Fruit fly (Drosophila melanogaster): Measurements from ENCODE around the gene mus312.

The mus312 gene

dm6 chr3L:7347984-7348631, 19.2 kb downstream of the mus312 start, which contains the start of the genes Srp19 and qm (continued):
- TF ChIP-seq CG14860 (GFP tag; IDR thresholded peaks at IDR 0.05; ENCODE audit: partially characterized antibody) = peak; percentile 77; the same call in 2 of the 3 replicates
- TF ChIP-seq CG3281 (GFP tag; optimal IDR thresholded peaks at IDR 0.05) = peak; percentile 34
- TF ChIP-seq CG12299 (tag; optimal IDR thresholded peaks at IDR 0.05) = peak; percentile 38
- peak; percentile 6 for TF ChIP-seq CG4820 (GFP tag; optimal IDR thresholded peaks at IDR 0.05)
- TF ChIP-seq wek (GFP tag; optimal IDR thresholded peaks at IDR 0.05) = peak; percentile 43
- peak; percentile 64 for TF ChIP-seq dysf (GFP tag; IDR thresholded peaks at IDR 0.05)
- TF ChIP-seq Gsc (GFP tag; IDR thresholded peaks at IDR 0.05) = no peak
- TF ChIP-seq onecut (GFP tag; IDR thresholded peaks at IDR 0.05) = peak; percentile 44; the same call in 1 of the 2 replicates
- TF ChIP-seq pan (optimal IDR thresholded peaks at IDR 0.05) = no peak
- TF ChIP-seq pan (GFP tag; optimal IDR thresholded peaks at IDR 0.05 in 1 of 2, IDR thresholded peaks at IDR 0.05 in 1 of 2) = peak in 1 of 2 experiments; percentile 63
- peak; percentile 64 for TF ChIP-seq Xbp1 (GFP tag; optimal IDR thresholded peaks at IDR 0.05)
- no peak for TF ChIP-seq Hey (tag; optimal IDR thresholded peaks at IDR 0.05)
- peak; percentile 71 for TF ChIP-seq CG2116 (GFP tag; optimal IDR thresholded peaks at IDR 0.05)
- TF ChIP-seq Hr51 (GFP tag; optimal IDR thresholded peaks at IDR 0.05) = peak; percentile 8 to 27
- peak; percentile 53 for TF ChIP-seq Dek (tag; optimal IDR thresholded peaks at IDR 0.05)
- peak; percentile 54 for TF ChIP-seq kay (GFP tag; optimal IDR thresholded peaks at IDR 0.05)
- TF ChIP-seq Doc3 (GFP tag; IDR thresholded peaks at IDR 0.05; ENCODE audit: partially characterized antibody) = peak; percentile 78
- TF ChIP-seq Ptx1 (GFP tag; IDR thresholded peaks at IDR 0.05) = peak; percentile 54; the same call in 1 of the 2 replicates
- peak; percentile 71 for TF ChIP-seq hb (GFP tag; IDR thresholded peaks at IDR 0.05; ENCODE audit: partially characterized antibody)
- TF ChIP-seq vfl (GFP tag; optimal IDR thresholded peaks at IDR 0.05) = peak; percentile 54
- TF ChIP-seq CG12744 (GFP tag; optimal IDR thresholded peaks at IDR 0.05) = peak; percentile 13
- TF ChIP-seq CG10959 (GFP tag; IDR thresholded peaks at IDR 0.05) = no peak; the same call in 1 of the 2 replicates
- peak; percentile 28 for TF ChIP-seq Nf-YC (tag; optimal IDR thresholded peaks at IDR 0.05)
- TF ChIP-seq Rx (GFP tag; IDR thresholded peaks at IDR 0.05) = no peak
- TF ChIP-seq Asciz (GFP tag; optimal IDR thresholded peaks at IDR 0.05) = no peak
- TF ChIP-seq Max (GFP tag; optimal IDR thresholded peaks at IDR 0.05) = peak; percentile 44
- 0 out of 2 replicates have a peak, but pooled peaks have one; percentile 12 for TF ChIP-seq CG11085 (GFP tag; IDR thresholded peaks at IDR 0.05)
- peak; percentile 64 for TF ChIP-seq jumu (GFP tag; optimal IDR thresholded peaks at IDR 0.05)
- peak; percentile 53 for TF ChIP-seq CG15696 (tag; optimal IDR thresholded peaks at IDR 0.05)
- no peak for TF ChIP-seq crp (GFP tag; optimal IDR thresholded peaks at IDR 0.05)
- no peak for TF ChIP-seq CG1529 (GFP tag; optimal IDR thresholded peaks at IDR 0.05)
- TF ChIP-seq CG4404 (GFP tag; IDR thresholded peaks at IDR 0.05) = peak; percentile 34; the same call in 1 of the 2 replicates
- TF ChIP-seq rib (GFP tag; IDR thresholded peaks at IDR 0.05) = peak; percentile 29; the same call in 1 of the 2 replicates
- peak; percentile 58 for TF ChIP-seq CG32772 (GFP tag; IDR thresholded peaks at IDR 0.05)
- no peak for TF ChIP-seq CG17802 (tag; optimal IDR thresholded peaks at IDR 0.05)
- no peak for TF ChIP-seq ab (GFP tag; optimal IDR thresholded peaks at IDR 0.05)
- peak; percentile 53 for TF ChIP-seq kni (GFP tag; optimal IDR thresholded peaks at IDR 0.05)
- TF ChIP-seq HHEX (GFP tag; optimal IDR thresholded peaks at IDR 0.05) = no peak
- TF ChIP-seq hkb (optimal IDR thresholded peaks at IDR 0.05) = peak; percentile 68
- TF ChIP-seq hkb (GFP tag; IDR thresholded peaks at IDR 0.05) = peak; percentile 35; the same call in 1 of the 2 replicates
- no peak for TF ChIP-seq CG31365 (tag; optimal IDR thresholded peaks at IDR 0.05)
- peak; percentile 97 for TF ChIP-seq Ets65A (GFP tag)
- peak; percentile 1 for TF ChIP-seq Atf3 (GFP tag; optimal IDR thresholded peaks at IDR 0.05)
- peak; percentile 73 for TF ChIP-seq HLH4C (GFP tag; IDR thresholded peaks at IDR 0.05; ENCODE audit: partially characterized antibody)
- peak; percentile 46; the same call in 1 of the 2 replicates for TF ChIP-seq wdn (GFP tag; IDR thresholded peaks at IDR 0.05)
- peak; percentile 64 for TF ChIP-seq Atf6 (GFP tag; IDR thresholded peaks at IDR 0.05)
- TF ChIP-seq BtbVII (GFP tag; optimal IDR thresholded peaks at IDR 0.05) = peak; percentile 55
- TF ChIP-seq CG6683 (GFP tag; optimal IDR thresholded peaks at IDR 0.05) = no peak
- TF ChIP-seq ken (GFP tag; IDR thresholded peaks at IDR 0.05) = 0 out of 3 replicates have a peak, but pooled peaks have one; percentile 58

Data from whole organism, embryonic.